Worm (Caenorhabditis elegans) whole organism, late embryonic: Measurements from ENCODE around the gene C01G12.9.

Experiments used
- ceh-2 ChIP-seq: sonication (generic microtip); optimal IDR thresholded peaks from 2 replicates; lab custom pipeline; 2016; ENCODE audit warnings: missing genotype, missing genetic modification characterization, missing compliant biosample characterization
- pha-4 ChIP-seq: fragments of 150-350 bp; optimal IDR thresholded peaks from 2 replicates; lab custom pipeline; 2018; ENCODE audit warnings: missing biosample characterization, missing genetic modification reagents, missing genetic modification characterization
- sdc-2 ChIP-seq: sonication (generic microtip); optimal IDR thresholded peaks from 2 replicates; lab custom pipeline; 2016; ENCODE audit warnings: missing genotype, missing genetic modification characterization, missing compliant biosample characterization
- sox-4 ChIP-seq: sonication (generic microtip); optimal IDR thresholded peaks from 2 replicates; lab custom pipeline; 2017; ENCODE audit warnings: mild to moderate bottlenecking, missing genetic modification characterization, inconsistent platforms, missing compliant biosample characterization
- unc-42 ChIP-seq: sonication (generic microtip); optimal IDR thresholded peaks from 2 replicates; lab custom pipeline; 2016; ENCODE audit warnings: missing genotype, missing genetic modification characterization, missing compliant biosample characterization

ce11 chrII:14626883-14627282, 48.1 kb downstream of the C01G12.9 start:
- no peak for TF ChIP-seq pha-4 (tag; lab: Kevin White, UChicago)
- TF ChIP-seq sox-4 (tag; lab: Kevin White, UChicago): no peak
- TF ChIP-seq sdc-2 (tag; lab: Kevin White, UChicago): no peak
- TF ChIP-seq unc-42 (tag; lab: Kevin White, UChicago): no peak
- no peak for TF ChIP-seq ceh-2
